Worm (Caenorhabditis elegans) whole organism, young adult: Measurements from ENCODE around the gene Y71H2B.11.

ENCODE experiments used
- B0019.2 ChIP-seq: fragments of 200-800 bp; sonication (Bioruptor generic); conservative IDR thresholded peaks from 2 replicates; pipeline ENCODE4 v1.3.6; 2022; ENCODE audit warnings: missing genetic modification reagents, missing genetic modification characterization, missing compliant biosample characterization
- B0336.3 ChIP-seq: fragments of 200-800 bp; sonication (Bioruptor generic); IDR thresholded peaks from 2 replicates; pipeline ENCODE4 v1.3.6; 2022; ENCODE audit warnings: missing genetic modification characterization, missing compliant biosample characterization
- C17E4.6 ChIP-seq: fragments of 200-800 bp; sonication (Bioruptor generic); IDR thresholded peaks from 2 replicates; pipeline ENCODE4 v1.3.6; 2022; ENCODE audit warnings: missing genetic modification reagents, missing genetic modification characterization, missing compliant biosample characterization
- F10E7.11 ChIP-seq: sonication (generic microtip); optimal IDR thresholded peaks from 2 replicates; lab custom pipeline; 2017; ENCODE audit warnings: mild to moderate bottlenecking, missing genetic modification characterization, moderate library complexity, missing compliant biosample characterization
- F33H1.4 ChIP-seq: fragments of 200-800 bp; sonication (Bioruptor generic); IDR thresholded peaks from 2 replicates; pipeline ENCODE4 v1.3.6; 2022; ENCODE audit warnings: missing genetic modification reagents, missing genetic modification characterization, missing compliant biosample characterization
- F49E8.2 ChIP-seq: sonication (generic microtip); optimal IDR thresholded peaks from 3 replicates; lab custom pipeline; 2017; ENCODE audit warnings: missing genetic modification characterization, mild to moderate bottlenecking, missing compliant biosample characterization, antibody characterized with exemption, moderate library complexity; ENCODE audit not compliant: insufficient read depth
- F52B5.7 ChIP-seq: sonication (generic microtip); optimal IDR thresholded peaks from 2 replicates; lab custom pipeline; 2016; ENCODE audit warnings: mild to moderate bottlenecking, missing genetic modification characterization, missing compliant biosample characterization
- F57C9.4 ChIP-seq: sonication (generic microtip); optimal IDR thresholded peaks from 2 replicates; lab custom pipeline; 2017; ENCODE audit warnings: mild to moderate bottlenecking, missing genetic modification characterization, missing compliant biosample characterization
- T07F8.4 ChIP-seq: sonication (generic microtip); optimal IDR thresholded peaks from 2 replicates; lab custom pipeline; 2016; ENCODE audit warnings: mild to moderate bottlenecking, missing genetic modification characterization, moderate library complexity, missing compliant biosample characterization
- T26A5.8 ChIP-seq: sonication (generic microtip); optimal IDR thresholded peaks from 2 replicates; lab custom pipeline; 2016; ENCODE audit warnings: missing genetic modification characterization, missing compliant biosample characterization
- Y53G8AR.9 ChIP-seq: fragments of 200-800 bp; sonication (Bioruptor generic); conservative IDR thresholded peaks from 2 replicates; pipeline ENCODE4 v1.3.6; 2022; ENCODE audit warnings: missing genetic modification reagents, missing genetic modification characterization, missing compliant biosample characterization
- Y67H2A.10 ChIP-seq: fragments of 200-800 bp; sonication (Bioruptor generic); conservative IDR thresholded peaks from 2 replicates; pipeline ENCODE4 v1.3.6; 2022; ENCODE audit warnings: missing genetic modification reagents, missing genetic modification characterization, missing compliant biosample characterization
- Y95B8A.8 ChIP-seq: fragments of 200-800 bp; sonication (Bioruptor generic); IDR thresholded peaks from 2 replicates; pipeline ENCODE4 v1.3.6; 2022; ENCODE audit warnings: missing genetic modification reagents, missing genetic modification characterization, missing compliant biosample characterization
- athp-1 ChIP-seq: sonication (generic microtip); optimal IDR thresholded peaks from 2 replicates; lab custom pipeline; 2017; ENCODE audit warnings: mild to moderate bottlenecking, missing genetic modification characterization, missing compliant biosample characterization
- attf-5 ChIP-seq: fragments of 200-800 bp; sonication (Bioruptor generic); optimal IDR thresholded peaks from 2 replicates; lab custom pipeline; 2018; ENCODE audit warnings: mild to moderate bottlenecking, missing genetic modification characterization, missing compliant biosample characterization
- attf-6 ChIP-seq: fragments of 200-800 bp; sonication (Bioruptor generic); IDR thresholded peaks from 2 replicates; pipeline ENCODE4 v1.3.6; 2022; ENCODE audit warnings: missing genetic modification reagents, missing genetic modification characterization, missing compliant biosample characterization
- bed-1 ChIP-seq: fragments of 200-800 bp; sonication (Bioruptor generic); IDR thresholded peaks from 2 replicates; pipeline ENCODE4 v1.3.6; 2022; ENCODE audit warnings: missing genetic modification reagents, missing genetic modification characterization, missing compliant biosample characterization
- ceh-27 ChIP-seq: fragments of 200-800 bp; sonication (Bioruptor generic); optimal IDR thresholded peaks from 2 replicates; lab custom pipeline; 2018; ENCODE audit warnings: mild to moderate bottlenecking, missing genetic modification characterization, moderate library complexity, missing compliant biosample characterization
- ceh-58 ChIP-seq: fragments of 200-800 bp; sonication (Bioruptor generic); IDR thresholded peaks from 2 replicates; pipeline ENCODE4 v1.3.6; 2022; ENCODE audit warnings: missing genetic modification characterization, missing compliant biosample characterization
- ceh-91 ChIP-seq: fragments of 200-800 bp; sonication (Bioruptor generic); IDR thresholded peaks from 2 replicates; pipeline ENCODE4 v1.3.6; 2022; ENCODE audit warnings: missing genetic modification reagents, missing genetic modification characterization, missing compliant biosample characterization
- efl-1 ChIP-seq: fragments of 150-350 bp; optimal IDR thresholded peaks from 2 replicates; lab custom pipeline; 2014; ENCODE audit warnings: missing biosample characterization, missing genetic modification reagents, missing genetic modification characterization
- egl-18 ChIP-seq: fragments of 200-800 bp; sonication (Bioruptor generic); IDR thresholded peaks from 2 replicates; pipeline ENCODE4 v1.3.6; 2022; ENCODE audit warnings: missing genetic modification reagents, missing genetic modification characterization, missing compliant biosample characterization
- hrde-1 ChIP-seq: sonication (generic microtip); optimal IDR thresholded peaks from 2 replicates; lab custom pipeline; 2016; ENCODE audit warnings: missing genetic modification characterization, mild to moderate bottlenecking, missing compliant biosample characterization, moderate library complexity, missing genotype, missing genetic modification reagents, borderline replicate concordance
- lag-1 ChIP-seq: fragments of 200-800 bp; sonication (Bioruptor generic); IDR thresholded peaks from 2 replicates; pipeline ENCODE4 v1.3.6; 2022; ENCODE audit warnings: missing genetic modification reagents, missing genetic modification characterization, missing compliant biosample characterization
- lin-54 ChIP-seq: fragments of 200-800 bp; sonication (Bioruptor generic); optimal IDR thresholded peaks from 2 replicates; lab custom pipeline; 2018; ENCODE audit warnings: mild to moderate bottlenecking, missing genetic modification characterization, missing compliant biosample characterization
- lsl-1 ChIP-seq: fragments of 200-800 bp; sonication (Bioruptor generic); optimal IDR thresholded peaks from 2 replicates; lab custom pipeline; 2018; ENCODE audit warnings: mild to moderate bottlenecking, missing genetic modification characterization, moderate library complexity, missing compliant biosample characterization
- madf-6 ChIP-seq: fragments of 200-800 bp; sonication (Bioruptor generic); IDR thresholded peaks from 2 replicates; pipeline ENCODE4 v1.3.6; 2022; ENCODE audit warnings: missing genetic modification reagents, missing genetic modification characterization, missing compliant biosample characterization
- madf-8 ChIP-seq: fragments of 200-800 bp; sonication (Bioruptor generic); conservative IDR thresholded peaks from 2 replicates; pipeline ENCODE4 v1.3.6; 2022; ENCODE audit warnings: missing genetic modification reagents, missing genetic modification characterization, missing compliant biosample characterization
- mcd-1 ChIP-seq: fragments of 200-800 bp; sonication (Bioruptor generic); IDR thresholded peaks from 2 replicates; pipeline ENCODE4 v1.3.6; 2022; ENCODE audit warnings: missing genetic modification reagents, missing genetic modification characterization, missing compliant biosample characterization
- nfyb-1 ChIP-seq: fragments of 200-800 bp; sonication (Bioruptor generic); IDR thresholded peaks from 2 replicates; pipeline ENCODE4 v1.3.6; 2022; ENCODE audit warnings: missing genetic modification reagents, missing genetic modification characterization, missing compliant biosample characterization
- nhr-90 ChIP-seq: sonication (generic microtip); optimal IDR thresholded peaks from 2 replicates; lab custom pipeline; 2016; ENCODE audit warnings: missing genotype, mild to moderate bottlenecking, missing genetic modification characterization, missing compliant biosample characterization
- rcor-1 ChIP-seq: fragments of 200-800 bp; sonication (Bioruptor generic); IDR thresholded peaks from 2 replicates; pipeline ENCODE4 v1.3.6; 2022; ENCODE audit warnings: missing genetic modification reagents, missing genetic modification characterization, missing compliant biosample characterization
- rec-8 ChIP-seq, 2 experiments: sonication (generic microtip); optimal IDR thresholded peaks; 2 replicates each; lab custom pipeline; 2016; ENCODE audit warnings: mild to moderate bottlenecking in 2 of 2, missing genetic modification characterization in 2 of 2, missing genetic modification reagents in 2 of 2, missing genotype in 2 of 2, missing biosample characterization in 1 of 2, missing compliant biosample characterization in 1 of 2, moderate library complexity in 1 of 2
- snpc-1.1 ChIP-seq: sonication (generic microtip); optimal IDR thresholded peaks from 2 replicates; lab custom pipeline; 2017; ENCODE audit warnings: missing genetic modification characterization, mild to moderate bottlenecking, missing compliant biosample characterization, antibody characterized with exemption, moderate library complexity, missing genotype, missing genetic modification reagents; ENCODE audit not compliant: insufficient read depth
- snpc-1.3 ChIP-seq: sonication (generic microtip); optimal IDR thresholded peaks from 2 replicates; lab custom pipeline; 2017; ENCODE audit warnings: missing genetic modification characterization, mild to moderate bottlenecking, missing compliant biosample characterization, antibody characterized with exemption, moderate library complexity, missing genotype, missing genetic modification reagents; ENCODE audit not compliant: insufficient read depth
- snpc-3.4 ChIP-seq: sonication (generic microtip); optimal IDR thresholded peaks from 2 replicates; lab custom pipeline; 2017; ENCODE audit warnings: missing genetic modification characterization, mild to moderate bottlenecking, missing compliant biosample characterization, antibody characterized with exemption, moderate library complexity, missing genotype, missing genetic modification reagents
- sptf-2 ChIP-seq: fragments of 200-800 bp; sonication (Bioruptor generic); optimal IDR thresholded peaks from 2 replicates; lab custom pipeline; 2018; ENCODE audit warnings: mild to moderate bottlenecking, missing genetic modification characterization, missing compliant biosample characterization
- tlf-1 ChIP-seq: fragments of 200-800 bp; sonication (Bioruptor generic); optimal IDR thresholded peaks from 2 replicates; lab custom pipeline; 2018; ENCODE audit warnings: mild to moderate bottlenecking, missing genetic modification characterization, missing compliant biosample characterization
- xnd-1 ChIP-seq: sonication (generic microtip); optimal IDR thresholded peaks from 2 replicates; lab custom pipeline; 2016; ENCODE audit warnings: missing genotype, missing genetic modification reagents, missing genetic modification characterization, missing compliant biosample characterization
- ztf-18 ChIP-seq: sonication (generic microtip); optimal IDR thresholded peaks from 2 replicates; lab custom pipeline; 2016; ENCODE audit warnings: missing genotype, mild to moderate bottlenecking, missing genetic modification characterization, missing compliant biosample characterization
- ztf-6 ChIP-seq: fragments of 200-800 bp; sonication (Bioruptor generic); IDR thresholded peaks from 2 replicates; pipeline ENCODE4 v1.3.6; 2022; ENCODE audit warnings: missing genetic modification reagents, missing genetic modification characterization, missing compliant biosample characterization

Y71H2B.11 gene

DNA sequence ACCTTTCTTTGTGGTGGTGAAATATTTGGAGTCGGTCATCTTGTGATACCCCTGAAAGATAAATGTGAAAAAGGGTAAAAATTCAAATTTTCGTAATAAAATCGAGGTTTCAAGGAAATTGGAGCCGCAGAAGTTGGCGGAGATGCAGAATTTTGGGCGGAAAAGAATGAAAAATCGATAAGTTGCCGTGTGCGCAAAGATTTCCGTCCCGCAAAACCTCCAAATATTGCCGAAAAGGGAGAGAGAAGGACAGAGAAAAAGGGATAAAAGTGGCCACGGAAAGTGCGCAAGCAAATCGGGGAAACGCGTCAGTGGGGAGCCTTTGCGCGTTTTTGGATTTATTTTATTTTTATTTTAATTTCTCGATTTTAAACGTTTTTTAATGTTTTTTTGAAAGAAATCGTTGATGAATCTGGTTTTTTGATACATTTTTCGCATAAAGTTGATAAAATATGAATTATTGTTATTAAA lies 6.8 kb upstream of the Y71H2B.11 start, which contains the start of gene apb-1 (continued):
- TF ChIP-seq ceh-27 (GFP tag; lab: Kevin White, UChicago) (no peak), Y95B8A.8 (0 out of 2 replicates have a peak, but pooled peaks have one; percentile 61), lag-1 (GFP tag; lab: Robert Waterston, UW) (no peak), mcd-1 (GFP tag; lab: Robert Waterston, UW) (peak; percentile 93), attf-6 (GFP tag; lab: Robert Waterston, UW) (0 out of 2 replicates have a peak, but pooled peaks have one; percentile 55), B0019.2 (GFP tag; lab: Robert Waterston, UW) (no peak), egl-18 (GFP tag; lab: Robert Waterston, UW) (0 out of 2 replicates have a peak, but pooled peaks have one; percentile 76), snpc-3.4 (tag; lab: Kevin White, UChicago) (peak; percentile 86), ceh-91 (GFP tag; lab: Robert Waterston, UW) (peak; percentile 56), snpc-1.3 (tag; lab: Kevin White, UChicago) (peak; percentile 63), F52B5.7 (tag; lab: Kevin White, UChicago) (no peak), attf-5 (GFP tag; lab: Kevin White, UChicago) (peak; percentile 91), Y53G8AR.9 (GFP tag; lab: Robert Waterston, UW) (peak; percentile 94)

DNA sequence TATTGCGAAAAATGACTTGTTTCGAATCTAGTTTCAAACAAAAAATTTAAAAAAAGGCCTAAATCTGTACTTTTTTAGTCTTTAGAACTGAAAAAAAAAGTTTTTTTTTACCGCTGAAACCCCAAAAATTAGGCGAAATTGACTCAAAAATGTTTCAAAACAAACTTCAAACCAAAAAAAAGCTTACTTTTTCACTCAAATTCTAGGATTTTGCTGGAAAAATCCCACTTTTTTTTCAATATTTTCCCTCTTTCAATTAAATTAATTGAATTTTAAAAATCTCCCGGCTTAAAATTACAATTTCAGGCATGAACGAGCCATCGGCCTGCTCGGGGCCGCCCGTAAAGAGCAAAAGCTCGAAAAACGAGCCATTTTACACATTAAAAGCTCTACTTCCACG lies 6.0 kb upstream of the Y71H2B.11 start, which contains the start of gene mdt-19:
Gene mdt-19, plus strand, starts transcription at position 301 of the 400 bp plus-strand sequence.
- TF ChIP-seq F10E7.11 (tag; lab: Kevin White, UChicago) (no peak), snpc-1.1 (tag; lab: Kevin White, UChicago) (no peak), T26A5.8 (tag; lab: Kevin White, UChicago) (no peak)

ce11 chrIII:2598491-2599065 lies 5.2 kb upstream of the Y71H2B.11 start:
- TF ChIP-seq ztf-18: peak; percentile 85
- TF ChIP-seq bed-1 (GFP tag; lab: Robert Waterston, UW): no peak
- no peak for TF ChIP-seq ceh-58 (GFP tag; lab: Robert Waterston, UW)
- peak; percentile 92 for TF ChIP-seq F33H1.4 (GFP tag; lab: Robert Waterston, UW)
- peak; percentile 97 for TF ChIP-seq lsl-1
- no peak for TF ChIP-seq sptf-2 (GFP tag; lab: Kevin White, UChicago)
- TF ChIP-seq B0336.3: peak; percentile 65; the same call in 1 of the 2 replicates
- TF ChIP-seq snpc-1.1 (tag; lab: Kevin White, UChicago): peak; percentile 26
- TF ChIP-seq lin-54 (GFP tag; lab: Kevin White, UChicago): peak; percentile 64
- TF ChIP-seq C17E4.6 (GFP tag; lab: Robert Waterston, UW): 0 out of 2 replicates have a peak, but pooled peaks have one; percentile 26
- TF ChIP-seq madf-6: peak; percentile 83
- TF ChIP-seq mcd-1 (GFP tag; lab: Robert Waterston, UW): peak; percentile 44; the same call in 1 of the 2 replicates
- peak; percentile 72 for TF ChIP-seq snpc-3.4 (tag; lab: Kevin White, UChicago)
- TF ChIP-seq hrde-1 (tag; lab: Kevin White, UChicago): peak; percentile 53
- TF ChIP-seq ceh-91 (GFP tag; lab: Robert Waterston, UW): peak; percentile 56
- TF ChIP-seq nhr-90 (tag; lab: Kevin White, UChicago): no peak
- TF ChIP-seq F49E8.2 (tag; lab: Kevin White, UChicago): peak; percentile 10
- no peak for TF ChIP-seq rec-8 (tag; optimal IDR thresholded peaks at IDR 0.05; lab: Kevin White, UChicago)
- no peak for TF ChIP-seq T07F8.4 (tag; lab: Kevin White, UChicago)
- TF ChIP-seq xnd-1 (tag; lab: Kevin White, UChicago): peak; percentile 77
- no peak for TF ChIP-seq Y53G8AR.9 (GFP tag; lab: Robert Waterston, UW)
- peak; percentile 41 for TF ChIP-seq tlf-1 (GFP tag; lab: Kevin White, UChicago)
- TF ChIP-seq ztf-6: no peak
- TF ChIP-seq athp-1 (tag; lab: Kevin White, UChicago): peak; percentile 26
- TF ChIP-seq Y67H2A.10 (GFP tag; lab: Robert Waterston, UW): no peak
- TF ChIP-seq madf-8 (GFP tag; lab: Robert Waterston, UW): peak; percentile 64
- peak; percentile 19 for TF ChIP-seq efl-1 (GFP tag; lab: Kevin White, UChicago)
- TF ChIP-seq rcor-1: peak; percentile 33; the same call in 1 of the 2 replicates
- no peak for TF ChIP-seq F57C9.4 (tag; lab: Kevin White, UChicago)
- peak; percentile 61; the same call in 1 of the 2 replicates for TF ChIP-seq nfyb-1 (GFP tag; lab: Robert Waterston, UW)
